Worm (Caenorhabditis elegans) whole organism, L4 larva: ENCODE measurements around the gene rab-19.

Experiments
- D1046.2 ChIP-seq: fragments of 200-800 bp; sonication (Bioruptor generic); IDR thresholded peaks from 2 replicates; pipeline ENCODE4 v1.3.6; 2022; ENCODE audit warnings: missing genetic modification characterization, missing compliant biosample characterization
- F26F4.8 ChIP-seq: fragments of 200-800 bp; sonication (Bioruptor generic); conservative IDR thresholded peaks from 2 replicates; pipeline ENCODE4 v1.3.6; 2022; ENCODE audit warnings: missing genetic modification characterization, missing compliant biosample characterization
- F37D6.2 ChIP-seq: sonication (generic microtip); optimal IDR thresholded peaks from 2 replicates; lab custom pipeline; 2016; ENCODE audit warnings: mild to moderate bottlenecking, missing genetic modification characterization, missing compliant biosample characterization
- F49E8.2 ChIP-seq: sonication (generic microtip); optimal IDR thresholded peaks from 2 replicates; lab custom pipeline; 2016; ENCODE audit warnings: missing compliant biosample characterization, mild to moderate bottlenecking, missing genetic modification characterization, borderline replicate concordance
- T20F7.1 ChIP-seq: fragments of 200-800 bp; sonication (Bioruptor generic); optimal IDR thresholded peaks from 2 replicates; lab custom pipeline; 2018; ENCODE audit warnings: mild to moderate bottlenecking, missing genetic modification characterization, missing compliant biosample characterization
- Y48G9A.11 ChIP-seq: fragments of 200-800 bp; sonication (Bioruptor generic); IDR thresholded peaks from 2 replicates; pipeline ENCODE4 v1.3.6; 2022; ENCODE audit warnings: missing genetic modification reagents, missing genetic modification characterization, missing compliant biosample characterization
- Y75B8A.6 ChIP-seq: fragments of 200-800 bp; sonication (Bioruptor generic); IDR thresholded peaks from 2 replicates; pipeline ENCODE4 v1.3.6; 2022; ENCODE audit warnings: missing genetic modification reagents, missing genetic modification characterization, missing compliant biosample characterization
- aly-2 ChIP-seq: sonication (generic microtip); optimal IDR thresholded peaks from 2 replicates; lab custom pipeline; 2018; ENCODE audit warnings: missing biosample characterization, missing genetic modification characterization
- ceh-20 ChIP-seq: fragments of 200-800 bp; sonication (Bioruptor generic); IDR thresholded peaks from 2 replicates; pipeline ENCODE4 v1.3.6; 2022; ENCODE audit warnings: missing genetic modification reagents, missing genetic modification characterization, missing compliant biosample characterization
- ceh-44 ChIP-seq: fragments of 200-800 bp; sonication (Bioruptor generic); IDR thresholded peaks from 2 replicates; pipeline ENCODE4 v1.3.6; 2022; ENCODE audit warnings: missing genetic modification reagents, missing genetic modification characterization, missing compliant biosample characterization
- ceh-62 ChIP-seq: sonication (generic microtip); optimal IDR thresholded peaks from 2 replicates; lab custom pipeline; 2017; ENCODE audit warnings: missing biosample characterization, missing genetic modification characterization
- ces-1 ChIP-seq: fragments of 150-350 bp; sonication (generic microtip); optimal IDR thresholded peaks from 4 replicates; lab custom pipeline; 2014; ENCODE audit warnings: missing biosample characterization, missing genetic modification reagents, missing genetic modification characterization
- daf-12 ChIP-seq: fragments of 150-350 bp; optimal IDR thresholded peaks from 2 replicates; lab custom pipeline; 2014; ENCODE audit warnings: missing biosample characterization, missing genetic modification reagents, missing genetic modification characterization
- daf-16 ChIP-seq, 3 experiments: sonication (generic microtip); optimal IDR thresholded peaks; 2 replicates each; lab custom pipeline; 2016 to 2017; ENCODE audit warnings: missing genetic modification characterization in 3 of 3, missing genetic modification reagents in 3 of 3, mild to moderate bottlenecking in 2 of 3, missing compliant biosample characterization in 2 of 3, missing biosample characterization in 1 of 3, moderate library complexity in 1 of 3
- daf-8 ChIP-seq: fragments of 200-800 bp; sonication (Bioruptor generic); IDR thresholded peaks from 2 replicates; pipeline ENCODE4 v1.3.6; 2022; ENCODE audit warnings: missing genetic modification characterization, missing compliant biosample characterization
- dmd-6 ChIP-seq: fragments of 200-800 bp; sonication (Bioruptor generic); IDR thresholded peaks from 2 replicates; pipeline ENCODE4 v1.3.6; 2022; ENCODE audit warnings: missing genetic modification reagents, missing genetic modification characterization, missing compliant biosample characterization
- dmd-8 ChIP-seq: fragments of 200-800 bp; sonication (Bioruptor generic); IDR thresholded peaks from 2 replicates; pipeline ENCODE4 v1.3.6; 2022; ENCODE audit warnings: missing genetic modification characterization, missing compliant biosample characterization
- dmd-9 ChIP-seq: fragments of 200-800 bp; sonication (Bioruptor generic); IDR thresholded peaks from 2 replicates; pipeline ENCODE4 v1.3.6; 2022; ENCODE audit warnings: missing genetic modification reagents, missing genetic modification characterization, missing compliant biosample characterization
- dpl-1 ChIP-seq: fragments of 150-350 bp; optimal IDR thresholded peaks from 2 replicates; lab custom pipeline; 2014; ENCODE audit warnings: missing biosample characterization, missing genetic modification reagents, missing genetic modification characterization
- egl-27 ChIP-seq: sonication (generic microtip); optimal IDR thresholded peaks from 3 replicates; lab custom pipeline; 2017; ENCODE audit warnings: missing biosample characterization, missing genetic modification reagents, missing genetic modification characterization
- egl-43 ChIP-seq: fragments of 200-800 bp; sonication (Bioruptor generic); IDR thresholded peaks from 2 replicates; pipeline ENCODE4 v1.3.6; 2022; ENCODE audit warnings: missing genetic modification reagents, missing genetic modification characterization, missing compliant biosample characterization
- fkh-10 ChIP-seq: fragments of 150-350 bp; optimal IDR thresholded peaks from 2 replicates; lab custom pipeline; 2014; ENCODE audit warnings: missing biosample characterization, missing genetic modification reagents, missing genetic modification characterization
- jun-1 ChIP-seq: fragments of 150-350 bp; optimal IDR thresholded peaks from 2 replicates; lab custom pipeline; 2014; ENCODE audit warnings: missing biosample characterization, missing genetic modification reagents, missing genetic modification characterization
- lim-7 ChIP-seq: fragments of 200-800 bp; sonication (Bioruptor generic); IDR thresholded peaks from 2 replicates; pipeline ENCODE4 v1.3.6; 2022; ENCODE audit warnings: missing genetic modification characterization, missing compliant biosample characterization
- lin-13 ChIP-seq: fragments of 150-350 bp; optimal IDR thresholded peaks from 2 replicates; lab custom pipeline; 2014; ENCODE audit warnings: missing biosample characterization, missing genetic modification reagents, missing genetic modification characterization
- lin-29 ChIP-seq: fragments of 200-800 bp; sonication (Bioruptor generic); IDR thresholded peaks from 2 replicates; pipeline ENCODE4 v1.3.6; 2022; ENCODE audit warnings: missing genetic modification reagents, missing genetic modification characterization, missing compliant biosample characterization
- lin-38 ChIP-seq: fragments of 200-800 bp; sonication (Bioruptor generic); IDR thresholded peaks from 2 replicates; pipeline ENCODE4 v1.3.6; 2022; ENCODE audit warnings: missing genetic modification reagents, missing genetic modification characterization, missing compliant biosample characterization
- lin-39 ChIP-seq: fragments of 150-350 bp; optimal IDR thresholded peaks from 2 replicates; lab custom pipeline; 2014; ENCODE audit warnings: missing biosample characterization, missing genetic modification reagents, missing genetic modification characterization
- lsy-2 ChIP-seq, 2 experiments: fragments of 150-350 bp in 1 of 2; sonication (generic microtip) in 1 of 2; optimal IDR thresholded peaks; 2 replicates each; lab custom pipeline; 2014 to 2017; ENCODE audit warnings: missing biosample characterization in 2 of 2, missing genetic modification characterization in 2 of 2
- mdt-29 ChIP-seq: fragments of 200-800 bp; sonication (Bioruptor generic); IDR thresholded peaks from 2 replicates; pipeline ENCODE4 v1.3.6; 2022; ENCODE audit warnings: missing genetic modification reagents, missing genetic modification characterization, missing compliant biosample characterization
- mxl-2 ChIP-seq: fragments of 200-800 bp; sonication (Bioruptor generic); conservative IDR thresholded peaks from 2 replicates; pipeline ENCODE4 v1.3.6; 2022; ENCODE audit warnings: missing genetic modification reagents, missing genetic modification characterization, missing compliant biosample characterization
- nhr-10 ChIP-seq: fragments of 150-350 bp; optimal IDR thresholded peaks from 2 replicates; lab custom pipeline; 2014; ENCODE audit warnings: missing biosample characterization, missing genetic modification characterization
- nhr-102 ChIP-seq: sonication (generic microtip); optimal IDR thresholded peaks from 2 replicates; lab custom pipeline; 2016; ENCODE audit warnings: mild to moderate bottlenecking, missing genetic modification characterization, moderate library complexity, missing compliant biosample characterization
- nhr-11 ChIP-seq: fragments of 150-350 bp; optimal IDR thresholded peaks from 2 replicates; lab custom pipeline; 2014; ENCODE audit warnings: missing biosample characterization, missing genetic modification characterization
- nhr-111 ChIP-seq: fragments of 200-800 bp; sonication (Bioruptor generic); optimal IDR thresholded peaks from 2 replicates; lab custom pipeline; 2018; ENCODE audit warnings: mild to moderate bottlenecking, missing genetic modification characterization, missing compliant biosample characterization
- nhr-41 ChIP-seq: fragments of 200-800 bp; sonication (Bioruptor generic); IDR thresholded peaks from 2 replicates; pipeline ENCODE4 v1.3.6; 2022; ENCODE audit warnings: missing genetic modification reagents, missing genetic modification characterization, missing compliant biosample characterization
- nhr-6 ChIP-seq: fragments of 150-350 bp; optimal IDR thresholded peaks from 2 replicates; lab custom pipeline; 2014; ENCODE audit warnings: missing biosample characterization, missing genetic modification characterization
- pha-4 ChIP-seq, 2 experiments: fragments of 150-350 bp in 1 of 2; fragments of 200-800 bp in 1 of 2; sonication (Bioruptor generic) in 1 of 2; IDR thresholded peaks in 1 of 2; optimal IDR thresholded peaks in 1 of 2; 2 replicates each; pipeline versions ENCODE4 v1.3.6 to Lab custom; 2014 to 2022; ENCODE audit warnings: missing genetic modification characterization in 2 of 2, missing genetic modification reagents in 2 of 2, missing biosample characterization in 1 of 2, missing compliant biosample characterization in 1 of 2
- pqm-1 ChIP-seq: sonication (generic microtip); optimal IDR thresholded peaks from 2 replicates; lab custom pipeline; 2017; ENCODE audit warnings: missing biosample characterization, missing genetic modification characterization
- rbr-2 ChIP-seq: sonication (generic microtip); optimal IDR thresholded peaks from 2 replicates; lab custom pipeline; 2016; ENCODE audit warnings: missing genotype, missing genetic modification characterization, missing compliant biosample characterization
- saeg-2 ChIP-seq: fragments of 200-800 bp; sonication (Bioruptor generic); IDR thresholded peaks from 2 replicates; pipeline ENCODE4 v1.3.6; 2022; ENCODE audit warnings: missing genetic modification reagents, missing genetic modification characterization, missing compliant biosample characterization
- skn-1 ChIP-seq: fragments of 150-350 bp; optimal IDR thresholded peaks from 2 replicates; lab custom pipeline; 2014; ENCODE audit warnings: missing biosample characterization, missing genetic modification characterization
- snpc-1.2 ChIP-seq: fragments of 200-800 bp; sonication (Bioruptor generic); IDR thresholded peaks from 2 replicates; pipeline ENCODE4 v1.3.6; 2022; ENCODE audit warnings: missing genetic modification reagents, missing genetic modification characterization, missing compliant biosample characterization
- snpc-4 ChIP-seq: fragments of 150-350 bp; optimal IDR thresholded peaks from 2 replicates; lab custom pipeline; 2014; ENCODE audit warnings: missing biosample characterization, missing genetic modification characterization
- spr-1 ChIP-seq: sonication (generic microtip); optimal IDR thresholded peaks from 2 replicates; lab custom pipeline; 2016; ENCODE audit warnings: mild to moderate bottlenecking, missing genetic modification characterization, missing compliant biosample characterization
- tag-97 ChIP-seq: fragments of 200-800 bp; sonication (Bioruptor generic); IDR thresholded peaks from 2 replicates; pipeline ENCODE4 v1.3.6; 2022; ENCODE audit warnings: missing genetic modification characterization, missing compliant biosample characterization
- unc-39 ChIP-seq: sonication (generic microtip); optimal IDR thresholded peaks from 2 replicates; lab custom pipeline; 2017; ENCODE audit warnings: missing biosample characterization, missing genetic modification characterization
- unc-62 ChIP-seq, 3 experiments: fragments of 150-350 bp in 1 of 3; sonication (generic microtip); optimal IDR thresholded peaks in 2 of 3; peaks in 1 of 3; 1 replicate in 1 of 3; 2 replicates in 2 of 3; lab custom pipeline; 2014 to 2017; ENCODE audit warnings: missing biosample characterization in 3 of 3, missing genetic modification characterization in 3 of 3, missing genetic modification reagents in 3 of 3, missing genotype in 1 of 3
- zag-1 ChIP-seq: fragments of 150-350 bp; optimal IDR thresholded peaks from 2 replicates; lab custom pipeline; 2014; ENCODE audit warnings: missing biosample characterization, missing genetic modification characterization
- zip-11 ChIP-seq: fragments of 200-800 bp; sonication (Bioruptor generic); IDR thresholded peaks from 2 replicates; pipeline ENCODE4 v1.3.6; 2022; ENCODE audit warnings: missing genetic modification characterization, missing compliant biosample characterization
- zip-2 ChIP-seq: fragments of 150-350 bp; optimal IDR thresholded peaks from 2 replicates; lab custom pipeline; 2014; ENCODE audit warnings: missing biosample characterization, missing genetic modification characterization

rab-19 gene

ce11 chrIV:13395255-13395654 lies 11.1 kb upstream of the rab-19 start:
- TF ChIP-seq fkh-10 (peak; percentile 89), lsy-2 (tag; optimal IDR thresholded peaks at IDR 0.05; lab: Kevin White, UChicago) (peak; percentile 63 to 85), ceh-20 (GFP tag; lab: Robert Waterston, UW) (peak; percentile 93), Y48G9A.11 (no peak), unc-62 (GFP tag; optimal IDR thresholded peaks at IDR 0.05 in 1 of 2; lab: Kevin White, UChicago) (peak in 1 of 2 experiments; percentile 50), unc-62 (tag; optimal IDR thresholded peaks at IDR 0.05; lab: Kevin White, UChicago) (no peak), nhr-10 (tag; lab: Kevin White, UChicago) (no peak), spr-1 (peak; percentile 55), dmd-8 (GFP tag; lab: Robert Waterston, UW) (0 out of 2 replicates have a peak, but pooled peaks have one; percentile 50), jun-1 (tag; lab: Kevin White, UChicago) (peak; percentile 46), lin-13 (GFP tag; lab: Kevin White, UChicago) (peak; percentile 75), tag-97 (no peak), pha-4 (GFP tag; IDR thresholded peaks at IDR 0.05; lab: Robert Waterston, UW) (peak; percentile 75), pha-4 (tag; optimal IDR thresholded peaks at IDR 0.05; lab: Kevin White, UChicago) (no peak), unc-39 (tag; lab: Kevin White, UChicago) (no peak), nhr-6 (tag; lab: Kevin White, UChicago) (peak; percentile 82), mdt-29 (0 out of 2 replicates have a peak, but pooled peaks have one; percentile 35), saeg-2 (peak; percentile 83), F37D6.2 (tag; lab: Kevin White, UChicago) (peak; percentile 64), mxl-2 (GFP tag; lab: Robert Waterston, UW) (peak; percentile 100), daf-16 (GFP tag; optimal IDR thresholded peaks at IDR 0.05; lab: Kevin White, UChicago) (no peak), daf-16 (tag; optimal IDR thresholded peaks at IDR 0.05; lab: Kevin White, UChicago) (peak; percentile 73), rbr-2 (tag; lab: Kevin White, UChicago) (peak; percentile 81), lin-39 (tag; lab: Kevin White, UChicago) (no peak), D1046.2 (GFP tag; lab: Robert Waterston, UW) (0 out of 2 replicates have a peak, but pooled peaks have one; percentile 4), F26F4.8 (GFP tag; lab: Robert Waterston, UW) (no peak), lin-29 (peak; percentile 16; the same call in 1 of the 2 replicates), nhr-41 (GFP tag; lab: Robert Waterston, UW) (no peak), dpl-1 (GFP tag; lab: Kevin White, UChicago) (peak; percentile 64), F49E8.2 (no peak), nhr-11 (peak; percentile 84), zip-11 (GFP tag; lab: Robert Waterston, UW) (no peak), lim-7 (GFP tag; lab: Robert Waterston, UW) (no peak), egl-27 (peak; percentile 29), ceh-62 (no peak), daf-8 (no peak), nhr-111 (no peak), dmd-9 (no peak), daf-12 (tag; lab: Kevin White, UChicago) (no peak), aly-2 (tag; lab: Kevin White, UChicago) (no peak), pqm-1 (tag; lab: Kevin White, UChicago) (no peak), zip-2 (tag; lab: Kevin White, UChicago) (no peak), egl-43 (GFP tag; lab: Robert Waterston, UW) (peak; percentile 72), nhr-102 (tag; lab: Kevin White, UChicago) (peak; percentile 65), dmd-6 (peak; percentile 98), zag-1 (tag; lab: Kevin White, UChicago) (no peak), snpc-4 (no peak), ces-1 (GFP tag; lab: Kevin White, UChicago) (no peak), ceh-44 (GFP tag; lab: Robert Waterston, UW) (no peak), snpc-1.2 (GFP tag; lab: Robert Waterston, UW) (no peak), skn-1 (tag; lab: Kevin White, UChicago) (no peak), Y75B8A.6 (GFP tag; lab: Robert Waterston, UW) (no peak), lin-38 (GFP tag; lab: Robert Waterston, UW) (peak; percentile 75), T20F7.1 (no peak)
